Worm (Caenorhabditis elegans) whole organism, L3 larva: ENCODE results near the gene asd-1.

Experiments
- ZK546.5 ChIP-seq: sonication (generic microtip); optimal IDR thresholded peaks from 2 replicates; lab custom pipeline; 2017; ENCODE audit warnings: missing biosample characterization, missing genetic modification characterization
- ama-1 ChIP-seq: fragments of 150-350 bp; optimal IDR thresholded peaks from 2 replicates; lab custom pipeline; 2018
- daf-12 ChIP-seq: fragments of 150-350 bp; optimal IDR thresholded peaks from 2 replicates; lab custom pipeline; 2014; ENCODE audit warnings: missing biosample characterization, missing genetic modification reagents, missing genetic modification characterization
- fos-1 ChIP-seq: fragments of 150-350 bp; optimal IDR thresholded peaks from 2 replicates; lab custom pipeline; 2014; ENCODE audit warnings: missing biosample characterization, missing genetic modification characterization
- lin-15B ChIP-seq: fragments of 150-350 bp; optimal IDR thresholded peaks from 2 replicates; lab custom pipeline; 2014; ENCODE audit warnings: missing biosample characterization, missing genetic modification characterization
- lsy-12 ChIP-seq: sonication (generic microtip); optimal IDR thresholded peaks from 2 replicates; lab custom pipeline; 2016; ENCODE audit warnings: mild to moderate bottlenecking, missing genetic modification characterization, missing compliant biosample characterization
- mdl-1 ChIP-seq: fragments of 150-350 bp; optimal IDR thresholded peaks from 2 replicates; lab custom pipeline; 2014; ENCODE audit warnings: missing biosample characterization, missing genetic modification characterization
- nhr-11 ChIP-seq: fragments of 150-350 bp; optimal IDR thresholded peaks from 2 replicates; lab custom pipeline; 2014; ENCODE audit warnings: missing biosample characterization, missing genetic modification characterization
- nhr-76 ChIP-seq: fragments of 150-350 bp; sonication (generic microtip); optimal IDR thresholded peaks from 5 replicates; lab custom pipeline; 2014; ENCODE audit warnings: missing biosample characterization, missing genetic modification characterization
- pha-4 ChIP-seq: fragments of 150-350 bp; optimal IDR thresholded peaks from 2 replicates; lab custom pipeline; 2014; ENCODE audit warnings: missing biosample characterization, missing genetic modification reagents, missing genetic modification characterization
- tbx-2 ChIP-seq: sonication (generic microtip); optimal IDR thresholded peaks from 2 replicates; lab custom pipeline; 2016; ENCODE audit warnings: mild to moderate bottlenecking, missing genetic modification characterization, missing compliant biosample characterization
- unc-39 ChIP-seq: sonication (generic microtip); optimal IDR thresholded peaks from 4 replicates; lab custom pipeline; 2017; ENCODE audit warnings: missing biosample characterization, missing genetic modification characterization

ce11 chrIII:4232811-4233269 lies 35.8 kb downstream of the asd-1 start, which contains the start of gene nhr-20:
- no peak for TF ChIP-seq mdl-1 (tag; lab: Kevin White, UChicago)
- TF ChIP-seq pha-4, result no peak
- TF ChIP-seq daf-12 (tag; lab: Kevin White, UChicago), result no peak
- no peak for TF ChIP-seq tbx-2 (tag; lab: Kevin White, UChicago)
- no peak for TF ChIP-seq lsy-12 (tag; lab: Kevin White, UChicago)
- no peak for TF ChIP-seq lin-15B
- TF ChIP-seq unc-39, result no peak
- no peak for TF ChIP-seq nhr-76 (tag; lab: Kevin White, UChicago)
- no peak for TF ChIP-seq ZK546.5 (tag; lab: Kevin White, UChicago)
- TF ChIP-seq nhr-11 (tag; lab: Kevin White, UChicago), result no peak
- no peak for TF ChIP-seq ama-1
- no peak for TF ChIP-seq fos-1 (tag; lab: Kevin White, UChicago)
